Comparison of ENCODE assay signal across 2 worm cellular contexts in genomic region chrII:9620616-9621015, ce11.
A peak's percentile ranks its signal among the peaks of the same experiment; 100 is the strongest.
TF ChIP-seq lines count a peak whose summit lies in the region.

No protein-coding gene starts in this region.

TF ChIP-seq in whole organism, L1 larva, 84 proteins besides CTCF, POLR2A, EP300 and RAD21 (continued from another document and continues in another):
- TF ChIP-seq mep-1 (tag; optimal IDR thresholded peaks at IDR 0.05; lab: Kevin White, UChicago) (peak; percentile 39), nhr-237 (tag; optimal IDR thresholded peaks at IDR 0.05; lab: Kevin White, UChicago) (no peak), unc-62 (GFP tag; optimal IDR thresholded peaks at IDR 0.05; lab: Kevin White, UChicago) (no peak), sptf-1 (tag; optimal IDR thresholded peaks at IDR 0.05; lab: Kevin White, UChicago) (no peak), isw-1 (GFP tag; IDR thresholded peaks at IDR 0.05; lab: Robert Waterston, UW) (no peak), unc-130 (tag; optimal IDR thresholded peaks at IDR 0.05; lab: Kevin White, UChicago) (peak; percentile 51), pax-3 (tag; optimal IDR thresholded peaks at IDR 0.05; lab: Kevin White, UChicago) (no peak), tlp-1 (tag; optimal IDR thresholded peaks at IDR 0.05; lab: Kevin White, UChicago) (no peak), pqm-1 (tag; optimal IDR thresholded peaks at IDR 0.05; lab: Kevin White, UChicago) (no peak), elt-3 (tag; optimal IDR thresholded peaks at IDR 0.05; lab: Kevin White, UChicago) (peak in 5 of 6 experiments; percentile 41 to 89 (median 65)), egl-13 (tag; optimal IDR thresholded peaks at IDR 0.05; lab: Kevin White, UChicago) (no peak), fkh-8 (tag; optimal IDR thresholded peaks at IDR 0.05; lab: Kevin White, UChicago) (no peak), aha-1 (tag; optimal IDR thresholded peaks at IDR 0.05; lab: Kevin White, UChicago) (no peak), lin-35 (GFP tag; optimal IDR thresholded peaks at IDR 0.05; lab: Kevin White, UChicago) (peak in 1 of 2 experiments; percentile 29), lin-13 (GFP tag; optimal IDR thresholded peaks at IDR 0.05; lab: Kevin White, UChicago) (no peak), ets-5 (GFP tag; IDR thresholded peaks at IDR 0.05; lab: Robert Waterston, UW) (no peak), sup-37 (GFP tag; optimal IDR thresholded peaks at IDR 0.05; lab: Kevin White, UChicago) (no peak), unc-98 (GFP tag; IDR thresholded peaks at IDR 0.05; lab: Robert Waterston, UW) (no peak), xbp-1 (tag; optimal IDR thresholded peaks at IDR 0.05; lab: Kevin White, UChicago) (no peak), nhr-19 (GFP tag; conservative IDR thresholded peaks at IDR 0.05; lab: Robert Waterston, UW) (no peak), nhr-11 (tag; optimal IDR thresholded peaks at IDR 0.05; lab: Kevin White, UChicago) (no peak), ceh-8 (GFP tag; optimal IDR thresholded peaks at IDR 0.05; lab: Kevin White, UChicago) (no peak), skn-1 (tag; optimal IDR thresholded peaks at IDR 0.05; lab: Kevin White, UChicago) (no peak), irx-1 (tag; optimal IDR thresholded peaks at IDR 0.05; lab: Kevin White, UChicago) (no peak), hlh-17 (GFP tag; optimal IDR thresholded peaks at IDR 0.05; lab: Kevin White, UChicago; ENCODE audit: borderline replicate concordance) (no peak), Y116A8C.19 (tag; optimal IDR thresholded peaks at IDR 0.05; lab: Kevin White, UChicago; ENCODE audit: borderline replicate concordance) (no peak), mdl-1 (tag; optimal IDR thresholded peaks at IDR 0.05; lab: Kevin White, UChicago) (no peak), jun-1 (tag; optimal IDR thresholded peaks at IDR 0.05; lab: Kevin White, UChicago) (no peak), sox-4 (tag; optimal IDR thresholded peaks at IDR 0.05; lab: Kevin White, UChicago) (no peak), nhr-76 (tag; optimal IDR thresholded peaks at IDR 0.05; lab: Kevin White, UChicago) (no peak), fkh-4 (tag; optimal IDR thresholded peaks at IDR 0.05; lab: Kevin White, UChicago; ENCODE audit: borderline replicate concordance) (peak; percentile 6), alr-1 (tag; optimal IDR thresholded peaks at IDR 0.05; lab: Kevin White, UChicago; ENCODE audit: borderline replicate concordance) (no peak), C16A3.4 (tag; optimal IDR thresholded peaks at IDR 0.05; lab: Kevin White, UChicago) (peak; percentile 22), hpl-2 (GFP tag; optimal IDR thresholded peaks at IDR 0.05; lab: Kevin White, UChicago) (no peak), mab-9 (GFP tag; IDR thresholded peaks at IDR 0.05; lab: Robert Waterston, UW) (no peak), snpc-4 (tag; optimal IDR thresholded peaks at IDR 0.05; lab: Kevin White, UChicago) (no peak), C34B4.2 (tag; optimal IDR thresholded peaks at IDR 0.05; lab: Kevin White, UChicago) (no peak), unc-30 (tag; optimal IDR thresholded peaks at IDR 0.05; lab: Kevin White, UChicago) (no peak), nhr-85 (tag; lab: Kevin White, UChicago) (peak; percentile 91), tbx-2 (tag; optimal IDR thresholded peaks at IDR 0.05; lab: Kevin White, UChicago) (peak; percentile 10), nhr-71 (tag; optimal IDR thresholded peaks at IDR 0.05; lab: Kevin White, UChicago) (peak; percentile 11), nhr-84 (tag; optimal IDR thresholded peaks at IDR 0.05; lab: Kevin White, UChicago) (no peak), ztf-11 (tag; optimal IDR thresholded peaks at IDR 0.05; lab: Kevin White, UChicago) (no peak), nhr-20 (tag; optimal IDR thresholded peaks at IDR 0.05; lab: Kevin White, UChicago) (peak; percentile 13), ceh-88 (GFP tag; IDR thresholded peaks at IDR 0.05; lab: Robert Waterston, UW) (no peak), ztf-4 (tag; optimal IDR thresholded peaks at IDR 0.05; lab: Kevin White, UChicago) (no peak), zip-4 (GFP tag; optimal IDR thresholded peaks at IDR 0.05; lab: Kevin White, UChicago) (no peak), F16B12.6 (tag; optimal IDR thresholded peaks at IDR 0.05; lab: Kevin White, UChicago) (no peak), fkh-10 (GFP tag; optimal IDR thresholded peaks at IDR 0.05; lab: Kevin White, UChicago) (no peak), nhr-90 (tag; optimal IDR thresholded peaks at IDR 0.05; lab: Kevin White, UChicago; ENCODE audit: poor library complexity) (no peak), egl-27 (tag; optimal IDR thresholded peaks at IDR 0.05; lab: Kevin White, UChicago) (no peak), lin-39 (tag; optimal IDR thresholded peaks at IDR 0.05; lab: Kevin White, UChicago) (no peak), lsy-2 (tag; optimal IDR thresholded peaks at IDR 0.05; lab: Kevin White, UChicago) (peak in 1 of 2 experiments; percentile 39), zag-1 (tag; optimal IDR thresholded peaks at IDR 0.05; lab: Kevin White, UChicago) (no peak), ceh-90 (tag; optimal IDR thresholded peaks at IDR 0.05; lab: Kevin White, UChicago) (no peak), grh-1 (GFP tag; IDR thresholded peaks at IDR 0.05; lab: Robert Waterston, UW) (no peak), fos-1 (tag; optimal IDR thresholded peaks at IDR 0.05; lab: Kevin White, UChicago) (no peak), unc-86 (tag; optimal IDR thresholded peaks at IDR 0.05; lab: Kevin White, UChicago) (no peak), nhr-12 (tag; optimal IDR thresholded peaks at IDR 0.05; lab: Kevin White, UChicago) (no peak), nhr-28 (tag; optimal IDR thresholded peaks at IDR 0.05; lab: Kevin White, UChicago) (no peak), swsn-7 (tag; optimal IDR thresholded peaks at IDR 0.05; lab: Kevin White, UChicago) (no peak), aly-2 (tag; optimal IDR thresholded peaks at IDR 0.05; lab: Kevin White, UChicago) (no peak), ceh-63 (GFP tag; optimal IDR thresholded peaks at IDR 0.05; lab: Kevin White, UChicago) (no peak), mef-2 (tag; optimal IDR thresholded peaks at IDR 0.05; lab: Kevin White, UChicago) (no peak), nhr-47 (tag; optimal IDR thresholded peaks at IDR 0.05; lab: Kevin White, UChicago) (no peak), blmp-1 (tag; optimal IDR thresholded peaks at IDR 0.05; lab: Kevin White, UChicago) (peak; percentile 36), dsc-1 (tag; optimal IDR thresholded peaks at IDR 0.05; lab: Kevin White, UChicago) (no peak), snu-23 (GFP tag; optimal IDR thresholded peaks at IDR 0.05; lab: Kevin White, UChicago) (peak; percentile 47), pag-3 (tag; optimal IDR thresholded peaks at IDR 0.05; lab: Kevin White, UChicago; ENCODE audit: borderline replicate concordance, insufficient read depth) (no peak)

TF ChIP-seq in whole organism, L3 larva, 47 proteins besides CTCF, POLR2A, EP300 and RAD21 (continued from another document):
- no peak for TF ChIP-seq lsy-12 (tag; optimal IDR thresholded peaks at IDR 0.05; lab: Kevin White, UChicago)
- no peak for TF ChIP-seq nfya-1 (tag; optimal IDR thresholded peaks at IDR 0.05; lab: Kevin White, UChicago; ENCODE audit: insufficient read depth)
- no peak for TF ChIP-seq snpc-4 (tag; optimal IDR thresholded peaks at IDR 0.05; lab: Kevin White, UChicago)
- TF ChIP-seq zag-1 (tag; optimal IDR thresholded peaks at IDR 0.05; lab: Kevin White, UChicago), result no peak
- TF ChIP-seq elt-1 (tag; optimal IDR thresholded peaks at IDR 0.05; lab: Kevin White, UChicago), result peak; percentile 24
- no peak for TF ChIP-seq jun-1 (tag; optimal IDR thresholded peaks at IDR 0.05; lab: Kevin White, UChicago)
- TF ChIP-seq ceh-28 (tag; optimal IDR thresholded peaks at IDR 0.05; lab: Kevin White, UChicago), result no peak
- no peak for TF ChIP-seq ceh-9 (tag; optimal IDR thresholded peaks at IDR 0.05; lab: Kevin White, UChicago)
- TF ChIP-seq R02D3.7 (tag; optimal IDR thresholded peaks at IDR 0.05; lab: Kevin White, UChicago), result no peak
- TF ChIP-seq fkh-10 (GFP tag; optimal IDR thresholded peaks at IDR 0.05; lab: Kevin White, UChicago), result no peak
- no peak for TF ChIP-seq egl-5 (tag; optimal IDR thresholded peaks at IDR 0.05; lab: Kevin White, UChicago)
- no peak for TF ChIP-seq pha-4 (tag; optimal IDR thresholded peaks at IDR 0.05; lab: Kevin White, UChicago)
- no peak for TF ChIP-seq fkh-2 (tag; optimal IDR thresholded peaks at IDR 0.05; lab: Kevin White, UChicago)
- TF ChIP-seq nhr-237 (tag; optimal IDR thresholded peaks at IDR 0.05; lab: Kevin White, UChicago), result no peak
- TF ChIP-seq nhr-23 (tag; optimal IDR thresholded peaks at IDR 0.05; lab: Kevin White, UChicago), result peak; percentile 10
- no peak for TF ChIP-seq hmg-11 (tag; optimal IDR thresholded peaks at IDR 0.05; lab: Kevin White, UChicago)
- TF ChIP-seq nhr-28 (tag; optimal IDR thresholded peaks at IDR 0.05; lab: Kevin White, UChicago), result no peak
- no peak for TF ChIP-seq nhr-76 (tag; optimal IDR thresholded peaks at IDR 0.05; lab: Kevin White, UChicago)
- no peak for TF ChIP-seq sea-2 (GFP tag; optimal IDR thresholded peaks at IDR 0.05; lab: Kevin White, UChicago)
